Fruit fly (Drosophila melanogaster): ENCODE data around the gene GatC.
A peak's percentile ranks its signal among the peaks of the same experiment; 100 is the strongest.

GatC gene

DNA sequence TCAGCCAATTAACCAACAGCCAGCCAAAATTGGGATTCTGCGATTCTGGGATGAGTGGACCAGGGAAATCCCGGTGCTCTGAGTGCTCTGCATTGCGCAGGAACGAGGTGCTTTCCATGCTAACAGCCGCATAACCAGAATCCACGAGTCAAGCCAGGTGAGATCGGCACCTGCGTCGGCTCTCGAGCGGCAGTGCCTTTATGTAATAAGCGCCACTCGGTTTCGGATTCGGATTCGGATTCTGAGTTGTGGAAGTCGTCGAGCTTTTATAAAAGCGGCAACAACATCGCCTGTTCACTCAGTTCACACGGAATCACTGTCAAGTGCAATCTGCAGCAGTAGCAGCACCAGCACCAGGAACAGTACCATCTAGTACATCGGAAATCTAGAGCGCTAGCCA, 12.0 kb downstream of the GatC start, which contains the start of gene b:
Gene b, plus strand, starts transcription at position 301 of the 400 bp plus-strand sequence.
- no peak for TF ChIP-seq CG11902 (GFP tag; optimal IDR thresholded peaks at IDR 0.05)
- TF ChIP-seq CG15336 (GFP tag; IDR thresholded peaks at IDR 0.05) = no peak
- no peak for TF ChIP-seq CG11294 (GFP tag; IDR thresholded peaks at IDR 0.05)
- no peak for TF ChIP-seq CG3919 (GFP tag; optimal IDR thresholded peaks at IDR 0.05)
- no peak for TF ChIP-seq CG9139 (GFP tag; optimal IDR thresholded peaks at IDR 0.05)
- no peak for TF ChIP-seq CG6808 (GFP tag; optimal IDR thresholded peaks at IDR 0.05)
- no peak for TF ChIP-seq CG8632 (GFP tag; optimal IDR thresholded peaks at IDR 0.05)
- TF ChIP-seq svp (GFP tag) = no peak

DNA sequence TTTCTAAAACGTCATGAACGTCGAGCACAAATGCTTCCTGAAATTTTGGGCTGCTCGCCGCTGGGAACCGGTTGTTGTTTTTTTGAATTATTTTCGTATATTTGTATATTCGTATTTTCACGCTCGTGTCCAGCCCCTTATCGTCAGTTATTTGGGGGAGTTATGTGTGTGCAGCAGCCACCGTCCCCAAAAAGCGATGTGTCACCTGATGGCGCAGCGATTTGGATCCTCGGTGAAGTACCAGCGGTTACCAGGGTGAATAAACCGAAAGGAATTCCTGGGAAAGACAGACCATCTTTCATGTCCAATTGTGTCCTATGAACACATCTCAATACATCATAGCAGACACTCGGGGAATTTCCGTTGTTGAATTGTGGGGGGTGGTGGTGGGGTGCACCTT, 12.7 kb downstream of the GatC start:
- TF ChIP-seq OdsH (GFP tag; optimal IDR thresholded peaks at IDR 0.05) (no peak), Ets21C (GFP tag; optimal IDR thresholded peaks at IDR 0.05) (no peak), Eip93F (GFP tag; optimal IDR thresholded peaks at IDR 0.05) (no peak), CG3919 (GFP tag; optimal IDR thresholded peaks at IDR 0.05) (no peak), CG6163 (GFP tag; IDR thresholded peaks at IDR 0.05) (no peak), Met (GFP tag; optimal IDR thresholded peaks at IDR 0.05) (no peak), CG3032 (tag; optimal IDR thresholded peaks at IDR 0.05) (no peak), CG7368 (GFP tag; optimal IDR thresholded peaks at IDR 0.05) (no peak)

DNA sequence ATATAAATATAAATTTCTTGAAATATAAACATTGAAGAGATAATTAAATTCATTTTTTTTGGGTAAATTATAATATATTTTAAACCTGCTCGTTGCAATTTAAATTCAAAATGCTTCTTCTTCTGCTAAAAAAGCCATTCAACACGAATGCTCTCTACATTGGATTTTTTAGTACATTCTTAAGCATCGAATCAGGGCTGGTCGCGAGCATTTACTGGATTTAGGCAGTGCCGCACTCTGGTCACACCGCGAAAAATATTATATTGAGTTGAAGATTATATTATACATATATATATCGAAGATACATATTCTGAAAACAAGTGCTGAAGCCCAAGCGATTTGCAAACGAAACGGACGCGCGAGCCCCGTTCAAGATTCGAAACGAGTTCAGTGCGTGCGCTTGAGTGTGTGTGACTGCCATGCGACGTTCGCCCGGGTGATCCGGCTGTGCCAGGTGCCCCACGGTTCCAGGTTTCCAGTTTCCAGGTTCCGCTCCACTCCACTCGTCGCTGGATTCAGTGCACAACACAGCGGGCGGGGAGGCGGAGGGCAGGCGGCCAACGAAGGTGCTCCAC, 19.2 kb downstream of the GatC start, which contains the start of gene Sos:
Gene Sos, plus strand, starts transcription at position 213 of the 575 bp plus-strand sequence.
- TF ChIP-seq eg (GFP tag; IDR thresholded peaks at IDR 0.05) (no peak), CG6808 (GFP tag; optimal IDR thresholded peaks at IDR 0.05) (no peak), Met (GFP tag; optimal IDR thresholded peaks at IDR 0.05) (no peak), CG3032 (tag; optimal IDR thresholded peaks at IDR 0.05) (no peak), Ets21C (GFP tag; optimal IDR thresholded peaks at IDR 0.05) (no peak), Hr4 (GFP tag; optimal IDR thresholded peaks at IDR 0.05) (no peak), esn (GFP tag; optimal IDR thresholded peaks at IDR 0.05) (no peak), fd59A (GFP tag; optimal IDR thresholded peaks at IDR 0.05) (no peak), CG8119 (GFP tag; IDR thresholded peaks at IDR 0.05) (no peak), CG31627 (GFP tag; optimal IDR thresholded peaks at IDR 0.05) (no peak), CG10669 (GFP tag; optimal IDR thresholded peaks at IDR 0.05) (no peak), CG11294 (GFP tag; IDR thresholded peaks at IDR 0.05) (no peak), Hr38 (GFP tag; optimal IDR thresholded peaks at IDR 0.05) (no peak), Blimp-1 (GFP tag; optimal IDR thresholded peaks at IDR 0.05) (no peak), svp (GFP tag) (no peak), Eip93F (GFP tag; optimal IDR thresholded peaks at IDR 0.05) (no peak), ss (GFP tag; optimal IDR thresholded peaks at IDR 0.05) (no peak), OdsH (GFP tag; optimal IDR thresholded peaks at IDR 0.05) (no peak)

DNA sequence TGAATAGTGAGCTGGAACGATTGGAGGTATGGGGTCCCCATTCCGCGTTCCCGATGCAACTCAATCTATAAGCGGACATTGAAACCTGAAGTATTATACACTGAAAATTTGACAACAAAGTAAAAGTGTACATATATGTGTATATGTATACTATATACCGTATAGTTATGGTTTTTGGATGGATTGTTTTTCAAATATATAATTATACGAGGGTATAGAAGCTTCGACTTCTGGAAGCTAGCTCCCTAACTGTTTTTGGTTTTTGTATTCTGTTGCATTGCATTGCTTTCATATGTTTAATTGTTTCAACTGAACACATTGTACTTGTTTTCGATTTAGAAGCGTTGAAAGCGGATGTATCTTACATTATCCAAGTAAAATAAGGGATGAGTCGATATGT, 19.7 kb downstream of the GatC start, which contains the start of gene CG16888:
Gene CG16888, minus strand, starts transcription at position 101 of the 400 bp plus-strand sequence.
- TF ChIP-seq Gug (GFP tag; IDR thresholded peaks at IDR 0.05) (no peak), Sox14 (GFP tag; optimal IDR thresholded peaks at IDR 0.05) (no peak), Sox15 (GFP tag; optimal IDR thresholded peaks at IDR 0.05) (no peak), CG3032 (tag; optimal IDR thresholded peaks at IDR 0.05) (no peak), Eip93F (GFP tag; optimal IDR thresholded peaks at IDR 0.05) (no peak)

DNA sequence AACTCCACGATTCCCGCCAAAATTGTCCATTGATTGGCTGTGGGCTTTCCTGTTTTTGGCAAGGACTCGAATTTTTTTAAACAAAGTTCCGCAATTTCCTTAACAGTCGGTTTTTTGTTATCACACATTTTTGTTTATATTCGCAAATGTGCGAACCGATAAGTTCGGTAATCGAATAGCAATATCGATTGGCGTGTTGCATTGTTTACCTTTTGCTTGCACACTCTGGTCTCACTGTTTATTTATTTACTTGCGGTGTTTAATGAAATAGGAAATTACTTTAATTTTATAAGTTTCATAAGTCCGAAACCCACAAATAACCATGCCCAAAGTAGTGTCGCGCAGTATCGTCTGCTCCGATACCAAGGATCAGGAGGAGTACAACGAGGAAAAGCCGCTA, 21.6 kb downstream of the GatC start, which contains the start of the genes Adat1 and CG16865:
Gene Adat1, minus strand, starts transcription at position 152 of the 400 bp plus-strand sequence.
Gene CG16865, plus strand, starts transcription at position 200 of the 400 bp plus-strand sequence.
- TF ChIP-seq fkh (GFP tag; optimal IDR thresholded peaks at IDR 0.05) (peak; percentile 100), CG3032 (tag; optimal IDR thresholded peaks at IDR 0.05) (no peak)

DNA sequence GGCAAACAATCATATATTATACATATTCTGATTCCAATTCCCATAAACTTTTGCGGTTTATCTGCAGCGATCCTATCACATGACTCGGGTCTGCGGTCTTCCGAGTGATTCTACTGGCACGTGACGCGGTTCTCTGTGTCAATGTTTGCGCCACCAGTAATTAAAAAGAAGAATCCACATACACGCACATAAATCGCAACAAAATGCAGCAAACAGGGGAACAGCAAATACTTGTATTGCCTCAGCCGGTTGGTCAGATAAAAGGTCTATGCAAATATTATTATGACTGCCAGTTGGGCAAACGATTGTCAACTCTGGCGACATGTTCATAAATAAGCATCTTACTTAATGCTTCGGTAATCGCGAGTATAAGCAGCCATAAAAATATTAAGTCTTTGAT, 24.9 kb downstream of the GatC start:
- TF ChIP-seq ss (GFP tag; optimal IDR thresholded peaks at IDR 0.05) (no peak), CG11294 (GFP tag; IDR thresholded peaks at IDR 0.05) (no peak), Met (GFP tag; optimal IDR thresholded peaks at IDR 0.05) (no peak), CG6808 (GFP tag; optimal IDR thresholded peaks at IDR 0.05) (no peak), esn (GFP tag; optimal IDR thresholded peaks at IDR 0.05) (peak; percentile 40), fkh (GFP tag; optimal IDR thresholded peaks at IDR 0.05) (peak; percentile 39), Eip78C (GFP tag) (peak; percentile 64), CG10669 (GFP tag; optimal IDR thresholded peaks at IDR 0.05) (no peak), Eip75B (GFP tag; optimal IDR thresholded peaks at IDR 0.05) (no peak), CG6792 (GFP tag; optimal IDR thresholded peaks at IDR 0.05) (no peak), Sox15 (GFP tag; optimal IDR thresholded peaks at IDR 0.05) (no peak), CG1621 (tag; optimal IDR thresholded peaks at IDR 0.05) (no peak), Smox (GFP tag; optimal IDR thresholded peaks at IDR 0.05) (no peak), salr (GFP tag; optimal IDR thresholded peaks at IDR 0.05) (no peak), Ets96B (tag; optimal IDR thresholded peaks at IDR 0.05) (no peak), acj6 (GFP tag; optimal IDR thresholded peaks at IDR 0.05) (no peak), eg (GFP tag; IDR thresholded peaks at IDR 0.05) (no peak), CG11902 (GFP tag; optimal IDR thresholded peaks at IDR 0.05) (no peak), CG7368 (GFP tag; optimal IDR thresholded peaks at IDR 0.05) (no peak), CG6854 (GFP tag; optimal IDR thresholded peaks at IDR 0.05) (no peak)
